Fruit fly (Drosophila melanogaster): Measurements from ENCODE around the gene Brr2.

- TF ChIP-seq cas (GFP tag; IDR thresholded peaks at IDR 0.05) (no peak), MBD-R2 (GFP tag; IDR thresholded peaks at IDR 0.05) (no peak), CG34224 (GFP tag; IDR thresholded peaks at IDR 0.05; ENCODE audit: partially characterized antibody) (no peak)
Observed at dm6 chr3L:15974166-15974565, 6.5 kb upstream of the Brr2 start.
